Fruit fly (Drosophila melanogaster) whole organism, prepupa: ENCODE measurements around the gene HipHop.

ENCODE experiments used
- CG11294 ChIP-seq: fragments of 200-800 bp; sonication (Bioruptor generic); IDR thresholded peaks from 2 replicates; pipeline ENCODE4 v1.3.6; 2022; ENCODE audit warnings: missing biosample characterization, missing genetic modification characterization
- Eip78C ChIP-seq: fragments of 200-800 bp; sonication (Bioruptor generic); peaks from one replicate; lab custom pipeline; 2016; ENCODE audit warnings: missing biosample characterization, missing genetic modification characterization
- Eip93F ChIP-seq: fragments of 200-800 bp; sonication (Bioruptor generic); optimal IDR thresholded peaks from 2 replicates; lab custom pipeline; 2016; ENCODE audit warnings: missing biosample characterization, mild to moderate bottlenecking, missing genetic modification characterization
- Hr39 ChIP-seq: fragments of 200-800 bp; sonication (Bioruptor generic); optimal IDR thresholded peaks from 2 replicates; lab custom pipeline; 2016; ENCODE audit warnings: missing biosample characterization, missing genetic modification characterization
- achi ChIP-seq: fragments of 200-800 bp; sonication (Bioruptor generic); optimal IDR thresholded peaks from 3 replicates; lab custom pipeline; 2016; ENCODE audit warnings: missing biosample characterization, missing genetic modification characterization
- dsx ChIP-seq: fragments of 200-800 bp; optimal IDR thresholded peaks from 3 replicates; lab custom pipeline; 2019; ENCODE audit warnings: missing biosample characterization, mild to moderate bottlenecking, missing genetic modification characterization, moderate library complexity; ENCODE audit not compliant: poor library complexity, severe bottlenecking
- fkh ChIP-seq: fragments of 200-800 bp; sonication (Bioruptor generic); optimal IDR thresholded peaks from 3 replicates; lab custom pipeline; 2017; ENCODE audit warnings: missing biosample characterization, mild to moderate bottlenecking, missing genetic modification characterization, moderate library complexity
- vri ChIP-seq: fragments of 200-800 bp; sonication (Bioruptor generic); optimal IDR thresholded peaks from 3 replicates; lab custom pipeline; 2016; ENCODE audit warnings: missing biosample characterization, mild to moderate bottlenecking, missing genetic modification characterization

DNA sequence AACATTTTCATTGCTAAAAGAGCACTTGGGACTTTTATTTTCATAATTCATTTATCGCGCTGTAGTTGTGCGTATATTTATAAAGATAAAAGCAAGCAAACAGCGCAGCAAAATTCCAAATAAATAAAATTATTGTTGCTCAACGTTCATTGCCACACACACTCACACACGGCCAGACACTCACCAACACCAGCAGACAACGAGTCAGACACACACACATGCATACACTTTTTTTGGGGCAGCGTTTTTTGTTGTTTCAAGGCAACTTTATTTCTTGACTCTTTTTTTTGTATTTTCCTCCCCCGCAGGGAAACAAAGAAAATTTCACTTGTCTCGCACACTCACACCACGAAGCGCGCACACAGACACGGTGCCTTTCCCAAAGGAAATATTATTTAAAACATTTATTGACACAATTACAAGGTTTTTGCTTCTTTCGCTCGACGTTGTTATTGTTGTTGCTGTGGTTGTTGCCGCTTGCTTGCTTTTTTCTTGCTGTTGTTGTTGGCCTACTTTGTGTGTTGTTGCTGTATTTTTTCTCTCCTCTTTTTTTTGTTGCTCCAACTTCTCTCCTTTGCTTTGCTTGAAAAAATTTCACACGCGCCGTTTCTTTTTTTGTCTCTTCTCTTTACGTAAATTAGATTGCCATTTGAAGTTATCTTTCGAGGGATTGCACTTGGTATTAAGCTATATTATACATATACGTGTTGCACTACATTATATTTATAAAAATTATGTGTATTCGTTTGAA lies 909 bp upstream of the HipHop start:
- TF ChIP-seq CG11294 (GFP tag; lab: Robert Waterston, UW) (no peak), vri (peak; percentile 27), achi (GFP tag; lab: Kevin White, UChicago) (no peak), Eip78C (GFP tag; lab: Kevin White, UChicago) (peak; percentile 84), Eip93F (GFP tag; lab: Kevin White, UChicago) (no peak), fkh (peak; percentile 75), dsx (GFP tag; lab: Kevin White, UChicago) (peak; percentile 75), Hr39 (GFP tag; lab: Kevin White, UChicago) (no peak)
